Worm (Caenorhabditis elegans) whole organism, L3 larva: ENCODE results near the gene his-16.

Experiments
- R02D3.7 ChIP-seq: fragments of 150-350 bp; optimal IDR thresholded peaks from 2 replicates; lab custom pipeline; 2014; ENCODE audit warnings: missing biosample characterization, missing genetic modification characterization
- aly-2 ChIP-seq: fragments of 150-350 bp; optimal IDR thresholded peaks from 2 replicates; lab custom pipeline; 2014; ENCODE audit warnings: missing biosample characterization, missing genetic modification characterization
- ama-1 ChIP-seq: fragments of 150-350 bp; optimal IDR thresholded peaks from 2 replicates; lab custom pipeline; 2018
- ceh-16 ChIP-seq: sonication (generic microtip); optimal IDR thresholded peaks from 2 replicates; lab custom pipeline; 2017; ENCODE audit warnings: missing biosample characterization, missing genetic modification characterization
- ceh-28 ChIP-seq: fragments of 150-350 bp; optimal IDR thresholded peaks from 2 replicates; lab custom pipeline; 2014; ENCODE audit warnings: missing biosample characterization, missing genetic modification reagents, missing genetic modification characterization
- ceh-82 ChIP-seq: fragments of 150-350 bp; optimal IDR thresholded peaks from 2 replicates; lab custom pipeline; 2014; ENCODE audit warnings: missing biosample characterization, missing genetic modification characterization
- daf-12 ChIP-seq: fragments of 150-350 bp; optimal IDR thresholded peaks from 2 replicates; lab custom pipeline; 2014; ENCODE audit warnings: missing biosample characterization, missing genetic modification reagents, missing genetic modification characterization
- egl-27 ChIP-seq: sonication (generic microtip); optimal IDR thresholded peaks from 4 replicates; lab custom pipeline; 2017; ENCODE audit warnings: missing biosample characterization, missing genetic modification reagents, missing genetic modification characterization
- egl-5 ChIP-seq: fragments of 150-350 bp; optimal IDR thresholded peaks from 2 replicates; lab custom pipeline; 2017; ENCODE audit warnings: missing biosample characterization, missing genetic modification reagents, missing genetic modification characterization, inconsistent platforms
- elt-1 ChIP-seq: fragments of 150-350 bp; optimal IDR thresholded peaks from 2 replicates; lab custom pipeline; 2014; ENCODE audit warnings: missing biosample characterization, missing genetic modification characterization
- elt-2 ChIP-seq: sonication (generic microtip); optimal IDR thresholded peaks from 2 replicates; lab custom pipeline; 2016; ENCODE audit warnings: missing genetic modification reagents, mild to moderate bottlenecking, missing genetic modification characterization, missing compliant biosample characterization
- elt-3 ChIP-seq, 3 experiments: fragments of 150-350 bp in 1 of 3; sonication (generic microtip) in 2 of 3; optimal IDR thresholded peaks; 2 replicates in 2 of 3; 4 replicates in 1 of 3; lab custom pipeline; 2014 to 2017; ENCODE audit warnings: missing biosample characterization in 3 of 3, missing genetic modification characterization in 3 of 3
- eor-1 ChIP-seq, 2 experiments: fragments of 150-350 bp; optimal IDR thresholded peaks; 2 replicates each; lab custom pipeline; 2014 to 2018; ENCODE audit warnings: missing biosample characterization in 2 of 2, missing genetic modification characterization in 2 of 2
- fkh-10 ChIP-seq: sonication (generic microtip); optimal IDR thresholded peaks from 2 replicates; lab custom pipeline; 2017; ENCODE audit warnings: missing biosample characterization, missing genetic modification reagents, missing genetic modification characterization
- fkh-2 ChIP-seq: fragments of 150-350 bp; optimal IDR thresholded peaks from 2 replicates; lab custom pipeline; 2014; ENCODE audit warnings: missing biosample characterization, missing genetic modification reagents, missing genetic modification characterization
- fos-1 ChIP-seq: fragments of 150-350 bp; optimal IDR thresholded peaks from 2 replicates; lab custom pipeline; 2014; ENCODE audit warnings: missing biosample characterization, missing genetic modification characterization
- hmg-11 ChIP-seq: sonication (generic microtip); optimal IDR thresholded peaks from 2 replicates; lab custom pipeline; 2016; ENCODE audit warnings: missing genetic modification characterization, missing compliant biosample characterization
- jun-1 ChIP-seq: fragments of 150-350 bp; optimal IDR thresholded peaks from 2 replicates; lab custom pipeline; 2014; ENCODE audit warnings: missing biosample characterization, missing genetic modification reagents, missing genetic modification characterization
- lin-15B ChIP-seq: fragments of 150-350 bp; optimal IDR thresholded peaks from 2 replicates; lab custom pipeline; 2014; ENCODE audit warnings: missing biosample characterization, missing genetic modification characterization
- lin-39 ChIP-seq: fragments of 150-350 bp; optimal IDR thresholded peaks from 2 replicates; lab custom pipeline; 2018; ENCODE audit warnings: missing biosample characterization, missing genetic modification reagents, missing genetic modification characterization
- lsy-12 ChIP-seq: sonication (generic microtip); optimal IDR thresholded peaks from 2 replicates; lab custom pipeline; 2016; ENCODE audit warnings: mild to moderate bottlenecking, missing genetic modification characterization, missing compliant biosample characterization
- mml-1 ChIP-seq: fragments of 150-350 bp; sonication (generic microtip); optimal IDR thresholded peaks from 3 replicates; lab custom pipeline; 2014; ENCODE audit warnings: missing biosample characterization, missing genetic modification characterization
- nfya-1 ChIP-seq: sonication (generic microtip); optimal IDR thresholded peaks from 2 replicates; lab custom pipeline; 2017; ENCODE audit warnings: missing genetic modification characterization, mild to moderate bottlenecking, missing compliant biosample characterization, antibody characterized with exemption, moderate library complexity; ENCODE audit not compliant: insufficient read depth
- nhr-12 ChIP-seq: fragments of 150-350 bp; optimal IDR thresholded peaks from 2 replicates; lab custom pipeline; 2014; ENCODE audit warnings: missing biosample characterization, missing genetic modification characterization
- nhr-23 ChIP-seq: fragments of 150-350 bp; optimal IDR thresholded peaks from 2 replicates; lab custom pipeline; 2014; ENCODE audit warnings: missing biosample characterization, missing genetic modification reagents, missing genetic modification characterization
- nhr-237 ChIP-seq: fragments of 150-350 bp; optimal IDR thresholded peaks from 2 replicates; lab custom pipeline; 2014; ENCODE audit warnings: missing biosample characterization, missing genetic modification characterization
- nhr-25 ChIP-seq: sonication (generic microtip); optimal IDR thresholded peaks from 2 replicates; lab custom pipeline; 2017; ENCODE audit warnings: missing biosample characterization, missing genetic modification characterization
- nhr-43 ChIP-seq: sonication (generic microtip); optimal IDR thresholded peaks from 2 replicates; lab custom pipeline; 2016; ENCODE audit warnings: mild to moderate bottlenecking, missing genetic modification characterization, missing compliant biosample characterization; ENCODE audit not compliant: poor library complexity, severe bottlenecking
- nhr-67 ChIP-seq: fragments of 150-350 bp; optimal IDR thresholded peaks from 2 replicates; lab custom pipeline; 2014; ENCODE audit warnings: missing biosample characterization, missing genetic modification characterization
- nhr-77 ChIP-seq: fragments of 150-350 bp; optimal IDR thresholded peaks from 2 replicates; lab custom pipeline; 2014; ENCODE audit warnings: missing biosample characterization, missing genetic modification characterization
- pha-4 ChIP-seq: fragments of 150-350 bp; optimal IDR thresholded peaks from 2 replicates; lab custom pipeline; 2014; ENCODE audit warnings: missing biosample characterization, missing genetic modification reagents, missing genetic modification characterization
- pqm-1 ChIP-seq: fragments of 150-350 bp; optimal IDR thresholded peaks from 2 replicates; lab custom pipeline; 2017; ENCODE audit warnings: missing biosample characterization, missing genetic modification characterization, inconsistent platforms
- sea-2 ChIP-seq: fragments of 150-350 bp; sonication (generic microtip); optimal IDR thresholded peaks from 4 replicates; lab custom pipeline; 2014; ENCODE audit warnings: missing biosample characterization, missing genetic modification reagents, missing genetic modification characterization
- skn-1 ChIP-seq: fragments of 150-350 bp; optimal IDR thresholded peaks from 2 replicates; lab custom pipeline; 2014; ENCODE audit warnings: missing biosample characterization, missing genetic modification characterization
- snpc-4 ChIP-seq: fragments of 150-350 bp; optimal IDR thresholded peaks from 2 replicates; lab custom pipeline; 2014; ENCODE audit warnings: missing biosample characterization, missing genetic modification characterization
- tbx-2 ChIP-seq: sonication (generic microtip); optimal IDR thresholded peaks from 2 replicates; lab custom pipeline; 2016; ENCODE audit warnings: mild to moderate bottlenecking, missing genetic modification characterization, missing compliant biosample characterization
- unc-62 ChIP-seq: fragments of 150-350 bp; sonication (generic microtip); optimal IDR thresholded peaks from 4 replicates; lab custom pipeline; 2014; ENCODE audit warnings: missing biosample characterization, missing genetic modification reagents, missing genetic modification characterization
- ztf-11 ChIP-seq: fragments of 150-350 bp; optimal IDR thresholded peaks from 2 replicates; lab custom pipeline; 2014; ENCODE audit warnings: missing biosample characterization, missing genetic modification characterization
- ztf-4 ChIP-seq: fragments of 150-350 bp; optimal IDR thresholded peaks from 2 replicates; lab custom pipeline; 2014; ENCODE audit warnings: missing biosample characterization, missing genetic modification characterization

Gene his-16

DNA sequence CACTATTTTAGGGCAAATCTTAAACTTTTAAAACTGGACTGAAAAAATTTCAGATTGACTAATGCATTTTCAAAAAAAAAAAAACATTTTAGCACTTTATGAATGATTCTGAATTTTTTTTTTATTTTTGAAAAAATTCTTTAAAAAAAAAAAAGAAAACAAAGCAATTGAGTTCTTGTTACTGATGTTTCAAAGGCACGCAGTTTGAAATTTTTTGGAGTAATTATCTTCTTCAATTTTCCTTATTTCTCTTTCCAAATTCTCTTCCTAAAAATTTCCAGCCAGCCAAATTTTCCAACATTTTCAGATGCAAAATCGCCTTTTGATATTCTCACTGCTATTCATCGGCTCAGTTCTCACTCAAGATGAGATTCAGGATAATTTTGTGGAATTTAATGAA lies 34.1 kb upstream of the his-16 start, which contains the start of gene F08G2.8:
Gene F08G2.8, plus strand, starts transcription at position 301 of the 400 bp plus-strand sequence.
- no peak for TF ChIP-seq ceh-82 (tag; lab: Kevin White, UChicago)
- TF ChIP-seq snpc-4: no peak
- no peak for TF ChIP-seq egl-5 (tag; lab: Kevin White, UChicago)
- TF ChIP-seq lsy-12 (tag; lab: Kevin White, UChicago): no peak
- TF ChIP-seq jun-1 (tag; lab: Kevin White, UChicago): no peak
- TF ChIP-seq lin-39 (tag; lab: Kevin White, UChicago): no peak
- no peak for TF ChIP-seq mml-1

- TF ChIP-seq skn-1 (tag; lab: Kevin White, UChicago): no peak
- no peak for TF ChIP-seq nhr-25 (tag; lab: Kevin White, UChicago)
- peak; percentile 9 for TF ChIP-seq lin-15B (tag; lab: Kevin White, UChicago)
- TF ChIP-seq fos-1 (tag; lab: Kevin White, UChicago): no peak
- no peak for TF ChIP-seq jun-1 (tag; lab: Kevin White, UChicago)
- TF ChIP-seq nhr-67: no peak
- TF ChIP-seq fkh-10 (GFP tag; lab: Kevin White, UChicago): no peak
- no peak for TF ChIP-seq tbx-2 (tag; lab: Kevin White, UChicago)
- peak; percentile 82 for TF ChIP-seq hmg-11
- peak; percentile 9 for TF ChIP-seq nfya-1 (tag; lab: Kevin White, UChicago)
- no peak for TF ChIP-seq nhr-12 (tag; lab: Kevin White, UChicago)
- TF ChIP-seq, all 47 proteins: peak for 3
Measured at ce11 chrII:13847366-13847765, 29.4 kb upstream of the his-16 start.

ce11 chrII:13846018-13846417 lies 28.1 kb upstream of the his-16 start:
- no peak for TF ChIP-seq tbx-2 (tag; lab: Kevin White, UChicago)
- TF ChIP-seq pqm-1 (tag; lab: Kevin White, UChicago): peak; percentile 59
- TF ChIP-seq nhr-25 (tag; lab: Kevin White, UChicago): no peak
- TF ChIP-seq snpc-4: peak; percentile 1
- TF ChIP-seq egl-27 (tag; lab: Kevin White, UChicago): no peak
- TF ChIP-seq nhr-43 (tag; lab: Kevin White, UChicago): no peak
- TF ChIP-seq nhr-77 (tag; lab: Kevin White, UChicago): no peak
- no peak for TF ChIP-seq fos-1 (tag; lab: Kevin White, UChicago)
- no peak for TF ChIP-seq elt-1 (tag; lab: Kevin White, UChicago)
- TF ChIP-seq ztf-4 (tag; lab: Kevin White, UChicago): no peak
- no peak for TF ChIP-seq ama-1 (lab: Kevin White, UChicago)
- peak; percentile 5 for TF ChIP-seq jun-1 (tag; lab: Kevin White, UChicago)
- no peak for TF ChIP-seq elt-3 (tag; optimal IDR thresholded peaks at IDR 0.05; lab: Kevin White, UChicago)
- peak; percentile 60 for TF ChIP-seq pha-4 (tag; lab: Kevin White, UChicago)
- TF ChIP-seq elt-2 (tag; lab: Kevin White, UChicago): peak; percentile 85

- no peak for TF ChIP-seq elt-3 (tag; optimal IDR thresholded peaks at IDR 0.05; lab: Kevin White, UChicago)
- no peak for TF ChIP-seq elt-1 (tag; lab: Kevin White, UChicago)
- TF ChIP-seq nhr-67: no peak
- no peak for TF ChIP-seq nhr-23
- no peak for TF ChIP-seq sea-2 (GFP tag; lab: Kevin White, UChicago)
- no peak for TF ChIP-seq aly-2
- no peak for TF ChIP-seq mml-1
Measured at ce11 chrII:13842340-13842739, 24.4 kb upstream of the his-16 start.

- TF ChIP-seq nhr-237 (tag; lab: Kevin White, UChicago) (no peak), R02D3.7 (tag; lab: Kevin White, UChicago) (no peak), fkh-2 (no peak), elt-1 (tag; lab: Kevin White, UChicago) (no peak), daf-12 (tag; lab: Kevin White, UChicago) (no peak), nhr-12 (tag; lab: Kevin White, UChicago) (no peak), ceh-16 (tag; lab: Kevin White, UChicago) (no peak), nhr-43 (tag; lab: Kevin White, UChicago) (no peak), unc-62 (no peak), fkh-10 (GFP tag; lab: Kevin White, UChicago) (no peak), nfya-1 (tag; lab: Kevin White, UChicago) (no peak), ztf-4 (tag; lab: Kevin White, UChicago) (no peak), ztf-11 (tag; lab: Kevin White, UChicago) (no peak), ceh-28 (no peak), eor-1 (tag; optimal IDR thresholded peaks at IDR 0.05; lab: Kevin White, UChicago) (no peak), fos-1 (tag; lab: Kevin White, UChicago) (no peak), hmg-11 (no peak), tbx-2 (tag; lab: Kevin White, UChicago) (no peak)
Measured at ce11 chrII:13841106-13841854, 23.3 kb upstream of the his-16 start, which contains the start of gene F08G2.7. TSS of gene F08G2.7 (minus strand) at chrII:13841156.
